Fruit fly (Drosophila melanogaster): ENCODE data around the gene DIP-iota.

The DIP-iota gene

dm6 chr2L:6643218-6643756 lies 21.8 kb upstream of the DIP-iota start (continued):
- TF ChIP-seq fd96Cb (tag; optimal IDR thresholded peaks at IDR 0.05) (no peak), Ets65A (GFP tag) (no peak), exex (tag; optimal IDR thresholded peaks at IDR 0.05) (peak; percentile 64), chinmo (GFP tag; IDR thresholded peaks at IDR 0.05; ENCODE audit: partially characterized antibody) (no peak), CG14050 (GFP tag; IDR thresholded peaks at IDR 0.05) (no peak), emc (GFP tag; optimal IDR thresholded peaks at IDR 0.05) (no peak), maf-S (GFP tag; optimal IDR thresholded peaks at IDR 0.05) (no peak), tll (GFP tag; optimal IDR thresholded peaks at IDR 0.05) (no peak), CG6854 (GFP tag; optimal IDR thresholded peaks at IDR 0.05) (no peak), D (optimal IDR thresholded peaks at IDR 0.05) (no peak), D (GFP tag; optimal IDR thresholded peaks at IDR 0.05) (no peak), slou (GFP tag; optimal IDR thresholded peaks at IDR 0.05) (no peak), so (GFP tag; IDR thresholded peaks at IDR 0.05) (no peak), CG4820 (GFP tag; optimal IDR thresholded peaks at IDR 0.05) (no peak), nerfin-1 (tag; optimal IDR thresholded peaks at IDR 0.05) (no peak), Rfx (GFP tag; IDR thresholded peaks at IDR 0.05) (no peak; the same call in 1 of the 2 replicates), hkb (optimal IDR thresholded peaks at IDR 0.05) (no peak), hkb (GFP tag; IDR thresholded peaks at IDR 0.05) (no peak), GATAe (GFP tag; conservative IDR thresholded peaks at IDR 0.05) (peak; percentile 18; the same call in 1 of the 2 replicates), Med (GFP tag) (peak; percentile 3), corto (GFP tag; optimal IDR thresholded peaks at IDR 0.05) (no peak), CG11695 (GFP tag; IDR thresholded peaks at IDR 0.05) (no peak), Mes4 (GFP tag; optimal IDR thresholded peaks at IDR 0.05) (no peak), HmgD (GFP tag; optimal IDR thresholded peaks at IDR 0.05) (no peak), bab2 (GFP tag; optimal IDR thresholded peaks at IDR 0.05) (no peak), CG13287 (GFP tag; IDR thresholded peaks at IDR 0.05; ENCODE audit: partially characterized antibody) (no peak), shn (GFP tag; optimal IDR thresholded peaks at IDR 0.05) (no peak), CG18599 (GFP tag; optimal IDR thresholded peaks at IDR 0.05) (peak; percentile 44), az2 (GFP tag; optimal IDR thresholded peaks at IDR 0.05) (no peak), gfzf (GFP tag; optimal IDR thresholded peaks at IDR 0.05) (no peak), psq (GFP tag; optimal IDR thresholded peaks at IDR 0.05) (no peak), HLH3B (GFP tag; IDR thresholded peaks at IDR 0.05) (no peak), CG16779 (GFP tag; IDR thresholded peaks at IDR 0.05) (no peak), CG33557 (GFP tag; optimal IDR thresholded peaks at IDR 0.05) (no peak), Drgx (GFP tag; IDR thresholded peaks at IDR 0.05) (no peak), sisA (GFP tag; IDR thresholded peaks at IDR 0.05) (no peak), CG32772 (GFP tag; IDR thresholded peaks at IDR 0.05) (peak; percentile 12; the same call in 1 of the 2 replicates), btn (GFP tag; optimal IDR thresholded peaks at IDR 0.05) (no peak), E2f1 (GFP tag; IDR thresholded peaks at IDR 0.05) (no peak), scrt (GFP tag; optimal IDR thresholded peaks at IDR 0.05) (no peak), dmrt99B (tag; optimal IDR thresholded peaks at IDR 0.05) (no peak), CG34422 (GFP tag; IDR thresholded peaks at IDR 0.05) (no peak), nerfin-2 (GFP tag; IDR thresholded peaks at IDR 0.05; ENCODE audit: partially characterized antibody) (no peak), fd64A (GFP tag; optimal IDR thresholded peaks at IDR 0.05) (no peak), ato (GFP tag; IDR thresholded peaks at IDR 0.05; ENCODE audit: partially characterized antibody) (no peak), slp2 (GFP tag; optimal IDR thresholded peaks at IDR 0.05) (no peak), mirr (GFP tag; optimal IDR thresholded peaks at IDR 0.05) (peak; percentile 46), CG2120 (GFP tag; optimal IDR thresholded peaks at IDR 0.05) (peak; percentile 20), pum (GFP tag; optimal IDR thresholded peaks at IDR 0.05) (no peak), odd (GFP tag; optimal IDR thresholded peaks at IDR 0.05) (no peak), hb (GFP tag; IDR thresholded peaks at IDR 0.05; ENCODE audit: partially characterized antibody) (no peak), sens (GFP tag) (peak; percentile 28)
